Fruit fly (Drosophila melanogaster) whole organism, embryonic: ENCODE measurements around the gene CG1965.

Experiments used
- Bdp1 ChIP-seq: fragments of 200-800 bp; sonication (Bioruptor generic); optimal IDR thresholded peaks from 3 replicates; lab custom pipeline; 2016; ENCODE audit warnings: missing biosample characterization, missing genetic modification characterization
- BtbVII ChIP-seq: fragments of 200-800 bp; sonication (Bioruptor generic); optimal IDR thresholded peaks from 3 replicates; lab custom pipeline; 2017; ENCODE audit warnings: missing biosample characterization, mild to moderate bottlenecking, missing genetic modification characterization
- CG10565 ChIP-seq: fragments of 200-800 bp; sonication (Bioruptor generic); optimal IDR thresholded peaks from 3 replicates; lab custom pipeline; 2016; ENCODE audit warnings: missing biosample characterization, mild to moderate bottlenecking, missing genetic modification characterization
- CG12155 ChIP-seq: fragments of 200-800 bp; sonication (Bioruptor generic); optimal IDR thresholded peaks from 3 replicates; lab custom pipeline; 2016; ENCODE audit warnings: missing biosample characterization, missing genetic modification characterization
- CG14050 ChIP-seq: fragments of 200-800 bp; sonication (Bioruptor generic); IDR thresholded peaks from 3 replicates; pipeline ENCODE4 v1.3.6; 2022; ENCODE audit warnings: missing biosample characterization, missing genetic modification characterization
- CG14667 ChIP-seq: fragments of 200-800 bp; sonication (Bioruptor generic); IDR thresholded peaks from 2 replicates; pipeline ENCODE4 v1.3.6; 2022; ENCODE audit warnings: missing biosample characterization, missing genetic modification characterization
- CG2120 ChIP-seq: fragments of 200-800 bp; sonication (Bioruptor generic); optimal IDR thresholded peaks from 3 replicates; lab custom pipeline; 2016; ENCODE audit warnings: missing biosample characterization, missing genetic modification characterization
- CG32532 ChIP-seq: fragments of 200-800 bp; sonication (Bioruptor generic); IDR thresholded peaks from 2 replicates; pipeline ENCODE4 v1.3.6; 2022; ENCODE audit warnings: missing biosample characterization, missing genetic modification characterization
- CG33557 ChIP-seq: fragments of 200-800 bp; sonication (Bioruptor generic); optimal IDR thresholded peaks from 2 replicates; lab custom pipeline; 2019; ENCODE audit warnings: missing biosample characterization, mild to moderate bottlenecking, missing genetic modification characterization, moderate library complexity
- CG3407 ChIP-seq: fragments of 200-800 bp; sonication (Bioruptor generic); optimal IDR thresholded peaks from 2 replicates; lab custom pipeline; 2018; ENCODE audit warnings: missing biosample characterization, mild to moderate bottlenecking, missing genetic modification characterization
- CG4617 ChIP-seq: fragments of 200-800 bp; sonication (Bioruptor generic); optimal IDR thresholded peaks from 3 replicates; lab custom pipeline; 2016; ENCODE audit warnings: missing biosample characterization, missing genetic modification characterization, borderline replicate concordance
- CG4820 ChIP-seq: fragments of 200-800 bp; sonication (Bioruptor generic); optimal IDR thresholded peaks from 3 replicates; lab custom pipeline; 2016; ENCODE audit warnings: missing biosample characterization, missing genetic modification characterization
- CG6765 ChIP-seq: fragments of 200-800 bp; sonication (Bioruptor generic); optimal IDR thresholded peaks from 3 replicates; lab custom pipeline; 2017; ENCODE audit warnings: missing biosample characterization, mild to moderate bottlenecking, missing genetic modification characterization
- CG6854 ChIP-seq: fragments of 200-800 bp; sonication (Bioruptor generic); optimal IDR thresholded peaks from 3 replicates; lab custom pipeline; 2017; ENCODE audit warnings: missing biosample characterization, mild to moderate bottlenecking, missing genetic modification characterization
- CG8359 ChIP-seq: fragments of 200-800 bp; sonication (Bioruptor generic); optimal IDR thresholded peaks from 2 replicates; lab custom pipeline; 2017; ENCODE audit warnings: missing biosample characterization, mild to moderate bottlenecking, missing genetic modification characterization, borderline replicate concordance
- CG9215 ChIP-seq: fragments of 200-800 bp; sonication (Bioruptor generic); IDR thresholded peaks from 2 replicates; pipeline ENCODE4 v1.3.6; 2022; ENCODE audit warnings: missing biosample characterization, missing genetic modification characterization
- E2f1 ChIP-seq: fragments of 200-800 bp; sonication (Bioruptor generic); IDR thresholded peaks from 2 replicates; pipeline ENCODE4 v1.3.6; 2022; ENCODE audit warnings: missing biosample characterization, missing genetic modification characterization
- ERR ChIP-seq: fragments of 200-800 bp; sonication (Bioruptor generic); optimal IDR thresholded peaks from 2 replicates; lab custom pipeline; 2016; ENCODE audit warnings: missing biosample characterization, missing genetic modification characterization
- Fer3 ChIP-seq: fragments of 200-800 bp; sonication (Bioruptor generic); optimal IDR thresholded peaks from 2 replicates; lab custom pipeline; 2018; ENCODE audit warnings: missing biosample characterization, mild to moderate bottlenecking, missing genetic modification characterization, moderate library complexity
- HLH54F ChIP-seq: fragments of 200-800 bp; sonication (Bioruptor generic); optimal IDR thresholded peaks from 3 replicates; lab custom pipeline; 2016; ENCODE audit warnings: missing biosample characterization, missing genetic modification characterization
- HmgZ ChIP-seq: fragments of 200-800 bp; sonication (Bioruptor generic); optimal IDR thresholded peaks from 2 replicates; lab custom pipeline; 2018; ENCODE audit warnings: missing biosample characterization, mild to moderate bottlenecking, missing genetic modification characterization
- Nf-YC ChIP-seq: fragments of 200-800 bp; optimal IDR thresholded peaks from 3 replicates; lab custom pipeline; 2019; ENCODE audit warnings: missing biosample characterization, mild to moderate bottlenecking, missing genetic modification characterization, moderate library complexity
- Oli ChIP-seq: fragments of 200-800 bp; sonication (Bioruptor generic); optimal IDR thresholded peaks from 2 replicates; lab custom pipeline; 2018; ENCODE audit warnings: missing biosample characterization, mild to moderate bottlenecking, missing genetic modification characterization, moderate library complexity
- Opbp ChIP-seq: fragments of 200-800 bp; sonication (Bioruptor generic); IDR thresholded peaks from 3 replicates; pipeline ENCODE4 v1.3.6; 2022; ENCODE audit warnings: missing biosample characterization, missing genetic modification characterization; ENCODE audit not compliant: partially characterized antibody
- Ptx1 ChIP-seq: fragments of 200-800 bp; sonication (Bioruptor generic); IDR thresholded peaks from 2 replicates; pipeline ENCODE4 v1.3.6; 2022; ENCODE audit warnings: missing biosample characterization, missing genetic modification characterization
- Ssrp ChIP-seq: fragments of 200-800 bp; sonication (Bioruptor generic); optimal IDR thresholded peaks from 2 replicates; lab custom pipeline; 2018; ENCODE audit warnings: missing biosample characterization, mild to moderate bottlenecking, missing genetic modification characterization, moderate library complexity
- Tbp ChIP-seq: fragments of >200 bp; optimal IDR thresholded peaks from 2 replicates; lab custom pipeline; 2018; ENCODE audit warnings: missing biosample characterization, missing genetic modification characterization
- Xbp1 ChIP-seq: fragments of 200-800 bp; sonication (Bioruptor generic); optimal IDR thresholded peaks from 3 replicates; lab custom pipeline; 2016; ENCODE audit warnings: missing biosample characterization, mild to moderate bottlenecking, missing genetic modification characterization
- bowl ChIP-seq: fragments of 200-800 bp; sonication (Bioruptor generic); IDR thresholded peaks from 2 replicates; pipeline ENCODE4 v1.3.6; 2022; ENCODE audit warnings: missing biosample characterization, missing genetic modification characterization
- ci ChIP-seq: fragments of 200-800 bp; sonication (Bioruptor generic); IDR thresholded peaks from 3 replicates; pipeline ENCODE4 v1.3.6; 2022; ENCODE audit warnings: missing biosample characterization, missing genetic modification characterization
- corto ChIP-seq: fragments of 200-800 bp; sonication (Bioruptor generic); optimal IDR thresholded peaks from 2 replicates; lab custom pipeline; 2016; ENCODE audit warnings: missing biosample characterization, mild to moderate bottlenecking, missing genetic modification characterization, moderate library complexity
- croc ChIP-seq: fragments of 200-800 bp; sonication (Bioruptor generic); conservative IDR thresholded peaks from 3 replicates; pipeline ENCODE4 v1.3.6; 2022; ENCODE audit warnings: missing biosample characterization, missing genetic modification characterization
- dati ChIP-seq: fragments of 200-800 bp; sonication (Bioruptor generic); IDR thresholded peaks from 2 replicates; pipeline ENCODE4 v1.3.6; 2022; ENCODE audit warnings: missing biosample characterization, missing genetic modification characterization
- dimm ChIP-seq: fragments of 200-800 bp; sonication (Bioruptor generic); IDR thresholded peaks from 2 replicates; pipeline ENCODE4 v1.3.6; 2022; ENCODE audit warnings: missing biosample characterization, missing genetic modification characterization
- dm ChIP-seq: fragments of 200-800 bp; sonication (Bioruptor generic); optimal IDR thresholded peaks from 3 replicates; lab custom pipeline; 2016; ENCODE audit warnings: missing biosample characterization, missing genetic modification characterization
- ewg ChIP-seq: fragments of 200-800 bp; sonication (Bioruptor generic); optimal IDR thresholded peaks from 3 replicates; lab custom pipeline; 2017; ENCODE audit warnings: mild to moderate bottlenecking, missing biosample characterization, missing genetic modification reagents, missing genetic modification characterization
- gfzf ChIP-seq: fragments of 200-800 bp; sonication (Bioruptor generic); optimal IDR thresholded peaks from 2 replicates; lab custom pipeline; 2016; ENCODE audit warnings: missing biosample characterization, mild to moderate bottlenecking, missing genetic modification characterization, moderate library complexity
- ind ChIP-seq: fragments of 200-800 bp; sonication (Bioruptor generic); optimal IDR thresholded peaks from 3 replicates; lab custom pipeline; 2016; ENCODE audit warnings: missing biosample characterization, missing genetic modification characterization
- insv ChIP-seq, 2 experiments: fragments of 200-800 bp; sonication (Bioruptor generic); optimal IDR thresholded peaks; 3 replicates each; lab custom pipeline; 2016 to 2018; ENCODE audit warnings: missing biosample characterization in 2 of 2, missing genetic modification characterization in 2 of 2
- jing ChIP-seq: fragments of 200-800 bp; sonication (Bioruptor generic); optimal IDR thresholded peaks from 2 replicates; lab custom pipeline; 2018; ENCODE audit warnings: missing biosample characterization, mild to moderate bottlenecking, missing genetic modification characterization
- klu ChIP-seq: fragments of 200-800 bp; sonication (Bioruptor generic); IDR thresholded peaks from 2 replicates; pipeline ENCODE4 v1.3.6; 2022; ENCODE audit warnings: missing biosample characterization, missing genetic modification characterization
- onecut ChIP-seq: fragments of 200-800 bp; sonication (Bioruptor generic); IDR thresholded peaks from 2 replicates; pipeline ENCODE4 v1.3.6; 2022; ENCODE audit warnings: missing biosample characterization, missing genetic modification characterization
- salm ChIP-seq: fragments of 200-800 bp; sonication (Bioruptor generic); optimal IDR thresholded peaks from 2 replicates; lab custom pipeline; 2018; ENCODE audit warnings: missing biosample characterization, mild to moderate bottlenecking, missing genetic modification characterization
- sc ChIP-seq, 3 experiments: fragments of >200 bp in 2 of 3; fragments of 200-800 bp in 1 of 3; sonication (Bioruptor generic) in 1 of 3; optimal IDR thresholded peaks; 2 replicates in 2 of 3; 3 replicates in 1 of 3; lab custom pipeline; 2017; ENCODE audit warnings: mild to moderate bottlenecking in 1 of 3, missing biosample characterization in 1 of 3, missing genetic modification characterization in 1 of 3, missing genetic modification reagents in 1 of 3
- shn ChIP-seq: fragments of 200-800 bp; sonication (Bioruptor generic); optimal IDR thresholded peaks from 3 replicates; lab custom pipeline; 2016; ENCODE audit warnings: missing biosample characterization, missing genetic modification characterization
- sisA ChIP-seq: fragments of 200-800 bp; sonication (Bioruptor generic); IDR thresholded peaks from 2 replicates; pipeline ENCODE4 v1.3.6; 2022; ENCODE audit warnings: missing biosample characterization, missing genetic modification characterization
- sna ChIP-seq: fragments of 200-800 bp; sonication (Bioruptor generic); IDR thresholded peaks from 2 replicates; pipeline ENCODE4 v1.3.6; 2022; ENCODE audit warnings: missing biosample characterization, missing genetic modification characterization; ENCODE audit not compliant: partially characterized antibody
- tio ChIP-seq: fragments of 200-800 bp; sonication (Bioruptor generic); optimal IDR thresholded peaks from 2 replicates; lab custom pipeline; 2017; ENCODE audit warnings: missing biosample characterization, missing genetic modification characterization, inconsistent platforms
- twi ChIP-seq: fragments of 200-800 bp; optimal IDR thresholded peaks from 2 replicates; lab custom pipeline; 2019; ENCODE audit warnings: missing biosample characterization, mild to moderate bottlenecking, missing genetic modification characterization, moderate library complexity
- zfh2 ChIP-seq: fragments of 200-800 bp; sonication (Bioruptor generic); optimal IDR thresholded peaks from 2 replicates; lab custom pipeline; 2016; ENCODE audit warnings: missing biosample characterization, missing genetic modification characterization

Gene CG1965

DNA sequence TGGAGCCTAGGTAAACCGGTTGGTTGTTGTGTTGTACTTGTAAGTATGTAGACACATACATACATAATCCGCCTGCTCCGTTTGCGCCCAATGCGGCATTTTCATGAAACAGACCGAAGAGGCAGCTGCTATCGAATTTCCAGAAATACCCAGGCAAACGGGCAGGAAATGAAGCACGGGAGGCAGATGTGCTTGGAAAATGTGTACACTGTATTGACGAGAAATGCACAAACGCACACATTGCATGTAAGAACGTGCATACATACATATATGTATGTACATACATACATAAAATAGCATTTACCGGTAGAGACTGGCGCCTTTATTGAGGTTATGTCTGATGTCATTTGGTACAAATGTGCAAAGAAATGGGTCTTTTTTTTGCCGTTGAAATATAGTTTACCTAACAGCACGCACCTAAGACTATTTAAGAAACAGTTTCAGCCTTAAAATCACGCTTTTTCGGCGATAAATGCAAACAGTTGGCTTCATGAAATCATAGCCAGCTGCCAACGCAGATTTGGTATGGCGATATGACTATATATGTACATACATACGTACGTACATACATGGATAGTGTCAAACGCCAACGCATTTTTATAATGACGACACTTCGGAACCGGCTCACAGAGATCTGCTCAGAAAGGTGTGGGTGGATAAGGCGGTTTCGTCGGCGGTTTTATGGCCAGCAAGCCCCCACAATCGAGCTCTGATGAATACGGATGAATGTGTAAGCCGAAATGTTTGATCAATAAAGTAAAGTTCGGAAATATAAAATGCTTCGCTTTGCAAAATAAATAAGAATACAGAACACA lies 22.5 kb downstream of the CG1965 start (continued):
- TF ChIP-seq sc (optimal IDR thresholded peaks at IDR 0.05; lab: Kevin White, UChicago) (no peak), sc (GFP tag; optimal IDR thresholded peaks at IDR 0.05; lab: Kevin White, UChicago) (no peak), Ssrp (tag; lab: Kevin White, UChicago) (no peak), tio (GFP tag; lab: Kevin White, UChicago) (no peak), CG9215 (no peak), insv (GFP tag; optimal IDR thresholded peaks at IDR 0.05; lab: Kevin White, UChicago) (no peak), corto (GFP tag; lab: Kevin White, UChicago) (peak; percentile 56), shn (no peak), CG14050 (GFP tag; lab: Robert Waterston, UW) (no peak), ERR (GFP tag; lab: Kevin White, UChicago) (no peak), onecut (GFP tag; lab: Robert Waterston, UW) (peak; percentile 62; the same call in 1 of the 2 replicates), bowl (no peak), HmgZ (no peak), CG6765 (peak; percentile 21), klu (GFP tag; lab: Robert Waterston, UW) (no peak), twi (tag; lab: Kevin White, UChicago) (peak; percentile 81), dimm (GFP tag; lab: Robert Waterston, UW) (no peak), sisA (GFP tag; lab: Robert Waterston, UW) (no peak), CG12155 (no peak), CG3407 (GFP tag; lab: Kevin White, UChicago) (no peak), ewg (GFP tag; lab: Kevin White, UChicago) (no peak), salm (tag; lab: Kevin White, UChicago) (no peak), Ptx1 (GFP tag; lab: Robert Waterston, UW) (no peak), CG4820 (GFP tag; lab: Kevin White, UChicago) (no peak), CG8359 (no peak), CG10565 (GFP tag; lab: Kevin White, UChicago) (no peak), sna (GFP tag; lab: Robert Waterston, UW) (no peak), CG14667 (GFP tag; lab: Robert Waterston, UW) (no peak), Bdp1 (GFP tag; lab: Kevin White, UChicago) (no peak), Oli (tag; lab: Kevin White, UChicago) (no peak), Nf-YC (tag; lab: Kevin White, UChicago) (no peak), gfzf (GFP tag; lab: Kevin White, UChicago) (no peak), ci (peak; percentile 53; the same call in 1 of the 3 replicates), CG33557 (GFP tag; lab: Kevin White, UChicago) (no peak), zfh2 (GFP tag; lab: Kevin White, UChicago) (no peak), ind (GFP tag; lab: Kevin White, UChicago) (no peak), CG32532 (GFP tag; lab: Robert Waterston, UW) (no peak; the same call in 1 of the 2 replicates), Opbp (GFP tag; lab: Robert Waterston, UW) (no peak), dati (GFP tag; lab: Robert Waterston, UW) (no peak), Fer3 (tag; lab: Kevin White, UChicago) (no peak), E2f1 (no peak), Tbp (GFP tag; lab: Kevin White, UChicago) (no peak), croc (GFP tag; lab: Robert Waterston, UW) (no peak), CG2120 (GFP tag; lab: Kevin White, UChicago) (no peak), CG6854 (GFP tag; lab: Kevin White, UChicago) (no peak), BtbVII (GFP tag; lab: Kevin White, UChicago) (peak; percentile 17), HLH54F (GFP tag; lab: Kevin White, UChicago) (no peak), CG4617 (GFP tag; lab: Kevin White, UChicago) (no peak), jing (no peak), dm (GFP tag; lab: Kevin White, UChicago) (peak; percentile 3), Xbp1 (GFP tag; lab: Kevin White, UChicago) (no peak)
